Fruit fly (Drosophila melanogaster) whole organism, embryonic: Measurements from ENCODE around the gene mAChR-B.
A peak's percentile ranks its signal among the peaks of the same experiment; 100 is the strongest.

Source experiments
- Aef1 ChIP-seq: fragments of 200-800 bp; sonication (Bioruptor generic); IDR thresholded peaks from 3 replicates; pipeline ENCODE4 v1.3.6; 2022; ENCODE audit warnings: missing biosample characterization, missing genetic modification characterization
- Awh ChIP-seq: fragments of 200-800 bp; sonication (Bioruptor generic); IDR thresholded peaks from 2 replicates; pipeline ENCODE4, ENCODE4 v1.3.6; 2022; ENCODE audit warnings: missing biosample characterization, missing genetic modification characterization
- CG10209 ChIP-seq: fragments of 200-800 bp; sonication (Bioruptor generic); optimal IDR thresholded peaks from 3 replicates; lab custom pipeline; 2017; ENCODE audit warnings: missing biosample characterization, mild to moderate bottlenecking, missing genetic modification characterization, missing genetic modification reagents
- CG10321 ChIP-seq: fragments of 200-800 bp; sonication (Bioruptor generic); IDR thresholded peaks from 2 replicates; pipeline ENCODE4 v1.3.6; 2022; ENCODE audit warnings: missing biosample characterization, missing genetic modification characterization
- CG10543 ChIP-seq: fragments of 200-800 bp; sonication (Bioruptor generic); optimal IDR thresholded peaks from 3 replicates; lab custom pipeline; 2017; ENCODE audit warnings: missing biosample characterization, mild to moderate bottlenecking, missing genetic modification characterization, moderate library complexity
- CG10979 ChIP-seq: fragments of 200-800 bp; sonication (Bioruptor generic); optimal IDR thresholded peaks from 2 replicates; lab custom pipeline; 2018; ENCODE audit warnings: missing biosample characterization, mild to moderate bottlenecking, missing genetic modification characterization, moderate library complexity
- CG15479 ChIP-seq: fragments of 200-800 bp; sonication (Bioruptor generic); optimal IDR thresholded peaks from 3 replicates; lab custom pipeline; 2019; ENCODE audit warnings: missing biosample characterization, mild to moderate bottlenecking, missing genetic modification characterization, moderate library complexity
- CG16815 ChIP-seq: fragments of 200-800 bp; sonication (Bioruptor generic); optimal IDR thresholded peaks from 3 replicates; lab custom pipeline; 2017; ENCODE audit warnings: missing biosample characterization, mild to moderate bottlenecking, missing genetic modification characterization
- CG17328 ChIP-seq: fragments of 200-800 bp; sonication (Bioruptor generic); IDR thresholded peaks from 2 replicates; pipeline ENCODE4 v1.3.6; 2022; ENCODE audit warnings: missing biosample characterization, missing genetic modification characterization
- CG1832 ChIP-seq: fragments of 200-800 bp; sonication (Bioruptor generic); optimal IDR thresholded peaks from 2 replicates; lab custom pipeline; 2017; ENCODE audit warnings: missing biosample characterization, mild to moderate bottlenecking, missing genetic modification characterization, inconsistent platforms
- CG18619 ChIP-seq: fragments of 200-800 bp; sonication (Bioruptor generic); optimal IDR thresholded peaks from 3 replicates; lab custom pipeline; 2017; ENCODE audit warnings: missing biosample characterization, mild to moderate bottlenecking, missing genetic modification characterization
- CG31441 ChIP-seq: fragments of 200-800 bp; sonication (Bioruptor generic); IDR thresholded peaks from 2 replicates; pipeline ENCODE4 v1.3.6; 2022; ENCODE audit warnings: missing biosample characterization, missing genetic modification characterization
- CG4328 ChIP-seq: fragments of 200-800 bp; sonication (Bioruptor generic); optimal IDR thresholded peaks from 3 replicates; lab custom pipeline; 2017; ENCODE audit warnings: missing biosample characterization, missing genetic modification reagents, missing genetic modification characterization
- CG4360 ChIP-seq: fragments of 200-800 bp; sonication (Bioruptor generic); IDR thresholded peaks from 2 replicates; pipeline ENCODE4 v1.3.6; 2022; ENCODE audit warnings: missing biosample characterization, missing genetic modification characterization
- CG8359 ChIP-seq: fragments of 200-800 bp; sonication (Bioruptor generic); optimal IDR thresholded peaks from 2 replicates; lab custom pipeline; 2017; ENCODE audit warnings: missing biosample characterization, mild to moderate bottlenecking, missing genetic modification characterization, borderline replicate concordance
- CTCF ChIP-seq: fragments of 200-800 bp; sonication (Bioruptor generic); optimal IDR thresholded peaks from 2 replicates; lab custom pipeline; 2017; ENCODE audit warnings: missing biosample characterization, mild to moderate bottlenecking, missing genetic modification characterization, moderate library complexity
- D ChIP-seq, 2 experiments: fragments of 200-800 bp in 1 of 2; fragments of >200 bp in 1 of 2; sonication (Bioruptor generic) in 1 of 2; optimal IDR thresholded peaks; 2 replicates in 1 of 2; 3 replicates in 1 of 2; lab custom pipeline; 2017; ENCODE audit warnings: mild to moderate bottlenecking in 1 of 2, missing biosample characterization in 1 of 2, missing genetic modification characterization in 1 of 2, missing genetic modification reagents in 1 of 2
- Ets65A ChIP-seq: fragments of 200-800 bp; sonication (Bioruptor generic); peaks from one replicate; lab custom pipeline; 2016; ENCODE audit warnings: missing biosample characterization, missing genetic modification characterization
- HLHmδ ChIP-seq: fragments of 200-800 bp; sonication (Bioruptor generic); optimal IDR thresholded peaks from 2 replicates; lab custom pipeline; 2018; ENCODE audit warnings: missing biosample characterization, mild to moderate bottlenecking, missing genetic modification characterization, moderate library complexity
- HmgD ChIP-seq: fragments of 200-800 bp; sonication (Bioruptor generic); optimal IDR thresholded peaks from 3 replicates; lab custom pipeline; 2016; ENCODE audit warnings: missing biosample characterization, missing genetic modification characterization
- Hr3 ChIP-seq: fragments of 200-800 bp; sonication (Bioruptor generic); optimal IDR thresholded peaks from 3 replicates; lab custom pipeline; 2016; ENCODE audit warnings: missing biosample characterization, missing genetic modification characterization
- Lim3 ChIP-seq: fragments of 200-800 bp; sonication (Bioruptor generic); IDR thresholded peaks from 2 replicates; pipeline ENCODE4 v1.3.6; 2022; ENCODE audit warnings: missing biosample characterization, missing genetic modification characterization
- MTF-1 ChIP-seq: fragments of 200-800 bp; sonication (Bioruptor generic); optimal IDR thresholded peaks from 2 replicates; lab custom pipeline; 2018; ENCODE audit warnings: missing biosample characterization, mild to moderate bottlenecking, missing genetic modification characterization, borderline replicate concordance
- Nf-YC ChIP-seq: fragments of 200-800 bp; optimal IDR thresholded peaks from 3 replicates; lab custom pipeline; 2019; ENCODE audit warnings: missing biosample characterization, mild to moderate bottlenecking, missing genetic modification characterization, moderate library complexity
- Rx ChIP-seq: fragments of 200-800 bp; sonication (Bioruptor generic); IDR thresholded peaks from 2 replicates; pipeline ENCODE4 v1.3.6; 2022; ENCODE audit warnings: missing biosample characterization, missing genetic modification characterization
- abd-A ChIP-seq: fragments of 200-800 bp; sonication (Bioruptor generic); optimal IDR thresholded peaks from 3 replicates; lab custom pipeline; 2019; ENCODE audit warnings: missing biosample characterization, mild to moderate bottlenecking, missing genetic modification characterization, moderate library complexity
- cad ChIP-seq: fragments of >200 bp; optimal IDR thresholded peaks from 2 replicates; lab custom pipeline; 2017; ENCODE audit warnings: missing biosample characterization, missing genetic modification characterization
- chinmo ChIP-seq: fragments of 200-800 bp; sonication (Bioruptor generic); IDR thresholded peaks from 4 replicates; pipeline ENCODE4 v1.3.6; 2022; ENCODE audit warnings: missing biosample characterization, missing genetic modification characterization; ENCODE audit not compliant: partially characterized antibody
- chm ChIP-seq: fragments of 200-800 bp; sonication (Bioruptor generic); IDR thresholded peaks from 2 replicates; pipeline ENCODE4 v1.3.6; 2022; ENCODE audit warnings: missing biosample characterization, missing genetic modification characterization
- ci ChIP-seq: fragments of 200-800 bp; sonication (Bioruptor generic); IDR thresholded peaks from 3 replicates; pipeline ENCODE4 v1.3.6; 2022; ENCODE audit warnings: missing biosample characterization, missing genetic modification characterization
- cwo ChIP-seq: fragments of 200-800 bp; sonication (Bioruptor generic); optimal IDR thresholded peaks from 3 replicates; lab custom pipeline; 2017; ENCODE audit warnings: missing biosample characterization, missing genetic modification characterization, mild to moderate bottlenecking, moderate library complexity, missing genetic modification reagents
- disco-r ChIP-seq: fragments of 200-800 bp; sonication (Bioruptor generic); optimal IDR thresholded peaks from 2 replicates; lab custom pipeline; 2016; ENCODE audit warnings: missing biosample characterization, missing genetic modification characterization
- ewg ChIP-seq: fragments of 200-800 bp; sonication (Bioruptor generic); optimal IDR thresholded peaks from 3 replicates; lab custom pipeline; 2017; ENCODE audit warnings: mild to moderate bottlenecking, missing biosample characterization, missing genetic modification reagents, missing genetic modification characterization
- fd96Cb ChIP-seq: fragments of 200-800 bp; sonication (Bioruptor generic); optimal IDR thresholded peaks from 2 replicates; lab custom pipeline; 2018; ENCODE audit warnings: missing biosample characterization, mild to moderate bottlenecking, missing genetic modification characterization, moderate library complexity
- gcm ChIP-seq: fragments of 200-800 bp; sonication (Bioruptor generic); optimal IDR thresholded peaks from 2 replicates; lab custom pipeline; 2019; ENCODE audit warnings: missing biosample characterization, mild to moderate bottlenecking, missing genetic modification characterization, moderate library complexity
- h ChIP-seq: fragments of >200 bp; optimal IDR thresholded peaks from 2 replicates; lab custom pipeline; 2017
- ham ChIP-seq: fragments of 200-800 bp; sonication (Bioruptor generic); IDR thresholded peaks from 2 replicates; pipeline ENCODE4 v1.3.6; 2022; ENCODE audit warnings: missing biosample characterization, missing genetic modification characterization
- lbe ChIP-seq: fragments of 200-800 bp; sonication (Bioruptor generic); optimal IDR thresholded peaks from 2 replicates; lab custom pipeline; 2016; ENCODE audit warnings: missing biosample characterization, mild to moderate bottlenecking, missing genetic modification characterization
- nom ChIP-seq: fragments of 200-800 bp; sonication (Bioruptor generic); optimal IDR thresholded peaks from 2 replicates; lab custom pipeline; 2017; ENCODE audit warnings: missing biosample characterization, missing genetic modification characterization, mild to moderate bottlenecking, moderate library complexity, missing genetic modification reagents
- pfk ChIP-seq: fragments of 200-800 bp; sonication (Bioruptor generic); optimal IDR thresholded peaks from 2 replicates; lab custom pipeline; 2018; ENCODE audit warnings: missing biosample characterization, mild to moderate bottlenecking, missing genetic modification characterization, moderate library complexity
- sens ChIP-seq: fragments of 200-800 bp; sonication (Bioruptor generic); peaks from one replicate; lab custom pipeline; 2016; ENCODE audit warnings: missing biosample characterization, missing genetic modification characterization
- slbo ChIP-seq: fragments of 200-800 bp; sonication (Bioruptor generic); IDR thresholded peaks from 2 replicates; pipeline ENCODE4 v1.3.6; 2022; ENCODE audit warnings: missing biosample characterization, missing genetic modification characterization
- sob ChIP-seq: fragments of 200-800 bp; sonication (Bioruptor generic); IDR thresholded peaks from 2 replicates; pipeline ENCODE4 v1.3.6; 2022; ENCODE audit warnings: missing biosample characterization, missing genetic modification characterization
- tll ChIP-seq, 2 experiments: fragments of 200-800 bp in 1 of 2; fragments of >200 bp in 1 of 2; sonication (Bioruptor generic) in 1 of 2; optimal IDR thresholded peaks; 2 replicates each; lab custom pipeline; 2017 to 2019; ENCODE audit warnings: missing biosample characterization in 2 of 2, missing genetic modification characterization in 2 of 2, mild to moderate bottlenecking in 1 of 2, moderate library complexity in 1 of 2
- tna ChIP-seq: fragments of 200-800 bp; sonication (Bioruptor generic); IDR thresholded peaks from 2 replicates; pipeline ENCODE4 v1.3.6; 2022; ENCODE audit warnings: missing biosample characterization, missing genetic modification characterization; ENCODE audit not compliant: partially characterized antibody
- yki ChIP-seq: fragments of >200 bp; optimal IDR thresholded peaks from 3 replicates; lab custom pipeline; 2018
- zen ChIP-seq: fragments of 200-800 bp; sonication (Bioruptor generic); optimal IDR thresholded peaks from 3 replicates; lab custom pipeline; 2018; ENCODE audit warnings: missing biosample characterization, mild to moderate bottlenecking, missing genetic modification characterization, moderate library complexity

The mAChR-B gene

DNA sequence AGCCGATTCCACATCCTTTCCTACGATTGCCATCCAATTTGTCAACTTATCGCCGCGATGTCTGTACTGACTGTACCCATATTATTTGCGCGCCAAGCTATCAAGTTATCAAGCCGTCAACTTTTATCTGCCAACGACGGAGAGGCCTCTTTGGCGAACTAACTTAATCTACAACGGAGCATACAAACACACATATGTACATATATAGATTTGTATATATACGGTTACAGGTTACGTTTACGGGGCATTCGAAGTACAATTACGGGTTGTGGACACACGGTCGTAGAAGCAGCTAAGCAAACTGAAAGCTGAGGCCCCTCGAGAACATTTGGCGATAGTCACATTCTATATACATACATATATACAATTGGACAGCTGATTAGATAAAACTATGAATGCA is 56.1 kb downstream of the mAChR-B start (continued):
- TF ChIP-seq CG10543 = peak; percentile 87
- TF ChIP-seq, all 482 proteins: peak for 108

DNA sequence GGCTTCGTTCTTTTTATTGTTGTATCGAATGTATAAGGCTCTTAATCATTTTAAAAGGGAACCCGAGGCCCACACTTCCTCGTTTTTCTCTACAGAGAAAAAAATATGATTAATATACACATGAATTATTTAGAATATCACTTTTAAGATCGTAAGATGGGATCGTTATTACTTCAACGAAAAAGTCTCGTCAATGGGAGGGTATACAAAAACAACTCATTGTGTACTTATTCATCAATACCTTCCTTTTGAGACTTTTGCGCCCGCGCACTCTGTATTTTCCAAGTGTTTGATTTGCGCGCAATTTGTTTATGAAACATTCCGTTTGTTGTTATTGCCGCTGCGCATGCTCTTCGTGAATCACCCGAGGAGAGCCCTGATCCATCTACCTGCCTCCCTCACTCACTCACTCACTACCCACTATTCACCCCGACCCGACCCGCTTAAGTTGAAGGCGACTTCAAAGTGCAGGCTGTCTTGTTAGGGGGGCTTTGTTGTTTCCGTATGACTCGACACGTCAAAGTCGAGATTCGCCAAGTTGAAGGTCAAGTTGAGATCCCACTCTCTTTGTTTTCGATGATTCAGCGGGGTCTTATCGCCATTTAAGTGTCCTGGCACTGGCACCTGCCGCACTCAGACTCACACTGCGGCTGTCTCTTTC is 57.0 kb downstream of the mAChR-B start:
- 0 out of 2 replicates have a peak, but pooled peaks have one; percentile 19 for TF ChIP-seq Rx (GFP tag; lab: Robert Waterston, UW)
- TF ChIP-seq lbe (GFP tag; lab: Kevin White, UChicago) = peak; percentile 10
- TF ChIP-seq Ets65A = peak; percentile 60
- TF ChIP-seq tll (GFP tag; optimal IDR thresholded peaks at IDR 0.05; lab: Kevin White, UChicago) = peak in 1 of 2 experiments; percentile 36
- TF ChIP-seq slbo (GFP tag; lab: Robert Waterston, UW) = 0 out of 2 replicates have a peak, but pooled peaks have one; percentile 17
- TF ChIP-seq chinmo = 0 out of 4 replicates have a peak, but pooled peaks have one; percentile 22
- TF ChIP-seq disco-r = no peak
- peak; percentile 27 for TF ChIP-seq ewg (GFP tag; lab: Kevin White, UChicago)
- no peak for TF ChIP-seq Awh (GFP tag; lab: Robert Waterston, UW)
- peak; percentile 47 for TF ChIP-seq CG15479
- TF ChIP-seq CG18619 (GFP tag; lab: Kevin White, UChicago) = no peak
- peak; percentile 53; the same call in 1 of the 2 replicates for TF ChIP-seq CG10321 (GFP tag; lab: Robert Waterston, UW)
- peak; percentile 21 for TF ChIP-seq nom (GFP tag; lab: Kevin White, UChicago)
- TF ChIP-seq HmgD (GFP tag; lab: Kevin White, UChicago) = no peak
- TF ChIP-seq ci (GFP tag; lab: Robert Waterston, UW) = peak; percentile 47; the same call in 1 of the 3 replicates
- TF ChIP-seq sob (GFP tag; lab: Robert Waterston, UW) = 0 out of 2 replicates have a peak, but pooled peaks have one; percentile 17
- peak; percentile 16 for TF ChIP-seq CG1832 (GFP tag; lab: Kevin White, UChicago)
- TF ChIP-seq MTF-1 = no peak
- peak; percentile 23 for TF ChIP-seq gcm (GFP tag; lab: Kevin White, UChicago)

DNA sequence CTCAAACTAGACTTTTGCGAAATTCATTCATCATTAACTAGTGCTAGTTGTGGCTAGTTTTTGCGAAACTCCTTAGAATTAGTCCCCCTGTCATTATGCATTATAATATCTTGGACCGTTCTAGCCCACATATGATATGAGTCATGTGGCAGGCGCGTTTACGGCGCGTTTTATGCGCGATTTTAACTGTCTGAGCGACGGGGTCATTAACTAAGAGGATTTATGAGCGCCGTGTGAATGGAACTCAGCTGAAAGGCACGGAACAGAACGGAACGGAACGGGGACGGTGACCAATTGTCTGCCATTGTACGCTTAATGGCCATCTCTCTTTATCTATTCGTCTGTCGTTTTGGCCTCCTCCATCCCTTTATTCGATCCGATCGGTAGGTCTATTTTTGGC is 59.0 kb downstream of the mAChR-B start:
- TF ChIP-seq Hr3 (GFP tag; lab: Kevin White, UChicago) (no peak), CTCF (GFP tag; lab: Kevin White, UChicago) (no peak), CG16815 (GFP tag; lab: Kevin White, UChicago) (no peak), yki (lab: Kevin White, UChicago) (no peak), h (lab: Kevin White, UChicago) (no peak), CG4360 (GFP tag; lab: Robert Waterston, UW) (no peak), CG8359 (peak; percentile 97), ci (GFP tag; lab: Robert Waterston, UW) (peak; percentile 18; the same call in 1 of the 3 replicates), fd96Cb (tag; lab: Kevin White, UChicago) (no peak), CG10979 (tag; lab: Kevin White, UChicago) (no peak), D (optimal IDR thresholded peaks at IDR 0.05; lab: Kevin White, UChicago) (peak; percentile 11), D (GFP tag; optimal IDR thresholded peaks at IDR 0.05; lab: Kevin White, UChicago) (no peak), tna (GFP tag; lab: Robert Waterston, UW) (no peak), sens (GFP tag; lab: Kevin White, UChicago) (no peak), Lim3 (GFP tag; lab: Robert Waterston, UW) (no peak), CG17328 (GFP tag; lab: Robert Waterston, UW) (no peak), Aef1 (no peak), CG10209 (GFP tag; lab: Kevin White, UChicago) (no peak), nom (GFP tag; lab: Kevin White, UChicago) (no peak), HLHmδ (GFP tag; lab: Kevin White, UChicago) (no peak), zen (tag; lab: Kevin White, UChicago) (peak; percentile 78), cad (GFP tag; lab: Kevin White, UChicago) (peak; percentile 42), cwo (GFP tag; lab: Kevin White, UChicago) (no peak), ham (GFP tag; lab: Robert Waterston, UW) (no peak), abd-A (tag; lab: Kevin White, UChicago) (peak; percentile 15), pfk (GFP tag; lab: Kevin White, UChicago) (peak; percentile 88), CG31441 (GFP tag; lab: Robert Waterston, UW) (no peak), Nf-YC (tag; lab: Kevin White, UChicago) (no peak), CG4328 (no peak), chm (GFP tag; lab: Robert Waterston, UW) (no peak)
